Worm (Caenorhabditis elegans) whole organism, young adult: ENCODE results near the gene kat-1.

Source experiments
- B0035.1 ChIP-seq: sonication (generic microtip); optimal IDR thresholded peaks from 2 replicates; lab custom pipeline; 2016; ENCODE audit warnings: missing genetic modification characterization, mild to moderate bottlenecking, missing compliant biosample characterization, missing genotype, missing genetic modification reagents
- D2030.7 ChIP-seq: fragments of 200-800 bp; sonication (Bioruptor generic); IDR thresholded peaks from 2 replicates; pipeline ENCODE4 v1.3.6; 2022; ENCODE audit warnings: missing genetic modification reagents, missing genetic modification characterization, missing compliant biosample characterization
- F22D6.2 ChIP-seq: sonication (generic microtip); optimal IDR thresholded peaks from 2 replicates; lab custom pipeline; 2016; ENCODE audit warnings: mild to moderate bottlenecking, missing genetic modification characterization, missing compliant biosample characterization
- F52B5.7 ChIP-seq: sonication (generic microtip); optimal IDR thresholded peaks from 2 replicates; lab custom pipeline; 2016; ENCODE audit warnings: mild to moderate bottlenecking, missing genetic modification characterization, missing compliant biosample characterization
- Y53F4B.3 ChIP-seq: fragments of 200-800 bp; sonication (Bioruptor generic); IDR thresholded peaks from 2 replicates; pipeline ENCODE4 v1.3.6; 2022; ENCODE audit warnings: missing genetic modification reagents, missing genetic modification characterization, missing compliant biosample characterization
- Y53G8AR.9 ChIP-seq: fragments of 200-800 bp; sonication (Bioruptor generic); conservative IDR thresholded peaks from 2 replicates; pipeline ENCODE4 v1.3.6; 2022; ENCODE audit warnings: missing genetic modification reagents, missing genetic modification characterization, missing compliant biosample characterization
- Y56A3A.18 ChIP-seq: fragments of 200-800 bp; sonication (Bioruptor generic); IDR thresholded peaks from 2 replicates; pipeline ENCODE4 v1.3.6; 2022; ENCODE audit warnings: missing genetic modification reagents, missing genetic modification characterization, missing compliant biosample characterization
- Y67H2A.10 ChIP-seq: fragments of 200-800 bp; sonication (Bioruptor generic); conservative IDR thresholded peaks from 2 replicates; pipeline ENCODE4 v1.3.6; 2022; ENCODE audit warnings: missing genetic modification reagents, missing genetic modification characterization, missing compliant biosample characterization
- akir-1 ChIP-seq: fragments of 200-800 bp; sonication (Bioruptor generic); optimal IDR thresholded peaks from 2 replicates; lab custom pipeline; 2018; ENCODE audit warnings: mild to moderate bottlenecking, missing genetic modification characterization, moderate library complexity, missing compliant biosample characterization
- ama-1 ChIP-seq, 3 experiments: fragments of 150-350 bp in 1 of 3; sonication (generic microtip) in 2 of 3; optimal IDR thresholded peaks; 2 replicates each; lab custom pipeline; 2014 to 2018; ENCODE audit warnings: missing biosample characterization in 2 of 3, missing genetic modification characterization in 2 of 3, missing genetic modification reagents in 2 of 3
- atf-7 ChIP-seq: sonication (generic microtip); optimal IDR thresholded peaks from 2 replicates; lab custom pipeline; 2017; ENCODE audit warnings: mild to moderate bottlenecking, missing genetic modification characterization, missing compliant biosample characterization
- bed-1 ChIP-seq: fragments of 200-800 bp; sonication (Bioruptor generic); IDR thresholded peaks from 2 replicates; pipeline ENCODE4 v1.3.6; 2022; ENCODE audit warnings: missing genetic modification reagents, missing genetic modification characterization, missing compliant biosample characterization
- bed-2 ChIP-seq: fragments of 200-800 bp; sonication (Bioruptor generic); IDR thresholded peaks from 2 replicates; pipeline ENCODE4 v1.3.6; 2022; ENCODE audit warnings: missing genetic modification reagents, missing genetic modification characterization, missing compliant biosample characterization
- ceh-100 ChIP-seq: fragments of 200-800 bp; sonication (Bioruptor generic); IDR thresholded peaks from 2 replicates; pipeline ENCODE4 v1.3.6; 2022; ENCODE audit warnings: missing genetic modification reagents, missing genetic modification characterization, missing compliant biosample characterization
- ceh-27 ChIP-seq: fragments of 200-800 bp; sonication (Bioruptor generic); optimal IDR thresholded peaks from 2 replicates; lab custom pipeline; 2018; ENCODE audit warnings: mild to moderate bottlenecking, missing genetic modification characterization, moderate library complexity, missing compliant biosample characterization
- dox-1 ChIP-seq: fragments of 200-800 bp; sonication (Bioruptor generic); IDR thresholded peaks from 2 replicates; pipeline ENCODE4 v1.3.6; 2022; ENCODE audit warnings: missing genetic modification reagents, missing genetic modification characterization, missing compliant biosample characterization
- dpff-1 ChIP-seq: sonication (generic microtip); optimal IDR thresholded peaks from 2 replicates; lab custom pipeline; 2017; ENCODE audit warnings: mild to moderate bottlenecking, missing genetic modification characterization, missing compliant biosample characterization
- efl-1 ChIP-seq: fragments of 150-350 bp; optimal IDR thresholded peaks from 2 replicates; lab custom pipeline; 2014; ENCODE audit warnings: missing biosample characterization, missing genetic modification reagents, missing genetic modification characterization
- egl-18 ChIP-seq: fragments of 200-800 bp; sonication (Bioruptor generic); IDR thresholded peaks from 2 replicates; pipeline ENCODE4 v1.3.6; 2022; ENCODE audit warnings: missing genetic modification reagents, missing genetic modification characterization, missing compliant biosample characterization
- ets-4 ChIP-seq: fragments of 200-800 bp; sonication (Bioruptor generic); optimal IDR thresholded peaks from 2 replicates; lab custom pipeline; 2018; ENCODE audit warnings: mild to moderate bottlenecking, missing genetic modification characterization, missing compliant biosample characterization
- hlh-12 ChIP-seq: sonication (generic microtip); optimal IDR thresholded peaks from 2 replicates; lab custom pipeline; 2016; ENCODE audit warnings: missing genetic modification characterization, missing compliant biosample characterization
- hmg-1.2 ChIP-seq: fragments of 200-800 bp; sonication (Bioruptor generic); IDR thresholded peaks from 2 replicates; pipeline ENCODE4 v1.3.6; 2022; ENCODE audit warnings: missing genetic modification reagents, missing genetic modification characterization, missing compliant biosample characterization
- let-526 ChIP-seq: fragments of 200-800 bp; sonication (Bioruptor generic); IDR thresholded peaks from 2 replicates; pipeline ENCODE4 v1.3.6; 2022; ENCODE audit warnings: missing genetic modification reagents, missing genetic modification characterization, missing compliant biosample characterization
- let-607 ChIP-seq, 2 experiments: fragments of 200-800 bp in 1 of 2; sonication (Bioruptor generic) in 1 of 2; sonication (generic microtip) in 1 of 2; optimal IDR thresholded peaks; 2 replicates each; lab custom pipeline; 2016 to 2018; ENCODE audit warnings: mild to moderate bottlenecking in 2 of 2, missing compliant biosample characterization in 2 of 2, missing genetic modification characterization in 2 of 2, moderate library complexity in 2 of 2, missing genotype in 1 of 2
- lsl-1 ChIP-seq: fragments of 200-800 bp; sonication (Bioruptor generic); optimal IDR thresholded peaks from 2 replicates; lab custom pipeline; 2018; ENCODE audit warnings: mild to moderate bottlenecking, missing genetic modification characterization, moderate library complexity, missing compliant biosample characterization
- madf-8 ChIP-seq: fragments of 200-800 bp; sonication (Bioruptor generic); conservative IDR thresholded peaks from 2 replicates; pipeline ENCODE4 v1.3.6; 2022; ENCODE audit warnings: missing genetic modification reagents, missing genetic modification characterization, missing compliant biosample characterization
- mxl-1 ChIP-seq: sonication (generic microtip); optimal IDR thresholded peaks from 2 replicates; lab custom pipeline; 2016; ENCODE audit warnings: missing genetic modification characterization, missing compliant biosample characterization
- nhr-80 ChIP-seq: sonication (generic microtip); optimal IDR thresholded peaks from 2 replicates; lab custom pipeline; 2016; ENCODE audit warnings: missing genetic modification characterization, missing compliant biosample characterization
- pbrm-1 ChIP-seq: fragments of 200-800 bp; sonication (Bioruptor generic); IDR thresholded peaks from 2 replicates; pipeline ENCODE4 v1.3.6; 2022; ENCODE audit warnings: missing genetic modification reagents, missing genetic modification characterization, missing compliant biosample characterization
- sdz-38 ChIP-seq: sonication (generic microtip); optimal IDR thresholded peaks from 2 replicates; lab custom pipeline; 2016; ENCODE audit warnings: missing genotype, missing genetic modification characterization, missing compliant biosample characterization
- sea-2 ChIP-seq: fragments of 200-800 bp; sonication (Bioruptor generic); IDR thresholded peaks from 2 replicates; pipeline ENCODE4 v1.3.6; 2022; ENCODE audit warnings: missing genetic modification characterization, missing compliant biosample characterization
- snpc-1.3 ChIP-seq: sonication (generic microtip); optimal IDR thresholded peaks from 2 replicates; lab custom pipeline; 2017; ENCODE audit warnings: missing genetic modification characterization, mild to moderate bottlenecking, missing compliant biosample characterization, antibody characterized with exemption, moderate library complexity, missing genotype, missing genetic modification reagents; ENCODE audit not compliant: insufficient read depth
- snpc-3.4 ChIP-seq: sonication (generic microtip); optimal IDR thresholded peaks from 2 replicates; lab custom pipeline; 2017; ENCODE audit warnings: missing genetic modification characterization, mild to moderate bottlenecking, missing compliant biosample characterization, antibody characterized with exemption, moderate library complexity, missing genotype, missing genetic modification reagents
- tbp1 ChIP-seq: fragments of 200-800 bp; sonication (Bioruptor generic); optimal IDR thresholded peaks from 2 replicates; lab custom pipeline; 2018; ENCODE audit warnings: mild to moderate bottlenecking, missing genetic modification characterization, missing compliant biosample characterization
- unc-130 ChIP-seq: sonication (generic microtip); optimal IDR thresholded peaks from 2 replicates; lab custom pipeline; 2016; ENCODE audit warnings: missing genetic modification reagents, missing genetic modification characterization, missing compliant biosample characterization
- unc-62 ChIP-seq: fragments of 150-350 bp; optimal IDR thresholded peaks from 2 replicates; lab custom pipeline; 2014; ENCODE audit warnings: missing biosample characterization, missing genetic modification reagents, missing genetic modification characterization
- xnd-1 ChIP-seq: sonication (generic microtip); optimal IDR thresholded peaks from 2 replicates; lab custom pipeline; 2016; ENCODE audit warnings: missing genotype, missing genetic modification reagents, missing genetic modification characterization, missing compliant biosample characterization
- ztf-18 ChIP-seq: sonication (generic microtip); optimal IDR thresholded peaks from 2 replicates; lab custom pipeline; 2016; ENCODE audit warnings: missing genotype, mild to moderate bottlenecking, missing genetic modification characterization, missing compliant biosample characterization
- ztf-28 ChIP-seq: fragments of 200-800 bp; sonication (Bioruptor generic); IDR thresholded peaks from 2 replicates; pipeline ENCODE4 v1.3.6; 2022; ENCODE audit warnings: missing genetic modification reagents, missing genetic modification characterization, missing compliant biosample characterization

Gene kat-1

ce11 chrII:7024897-7025852 lies 48.4 kb upstream of the kat-1 start, which contains the start of gene znf-598 (continued):
- TF ChIP-seq unc-62 (GFP tag; lab: Kevin White, UChicago) (no peak), Y67H2A.10 (GFP tag; lab: Robert Waterston, UW) (no peak)

- no peak for TF ChIP-seq sea-2 (GFP tag; lab: Robert Waterston, UW)
- no peak for TF ChIP-seq Y67H2A.10 (GFP tag; lab: Robert Waterston, UW)
- TF ChIP-seq Y53F4B.3 (GFP tag; lab: Robert Waterston, UW): no peak
- TF ChIP-seq hlh-12 (tag; lab: Kevin White, UChicago): no peak
- no peak for TF ChIP-seq ceh-27
- no peak for TF ChIP-seq ztf-28
- no peak for TF ChIP-seq bed-1 (GFP tag; lab: Robert Waterston, UW)
- no peak for TF ChIP-seq atf-7
- TF ChIP-seq ztf-18 (tag; lab: Kevin White, UChicago): no peak
- TF ChIP-seq madf-8 (GFP tag; lab: Robert Waterston, UW): no peak
- TF ChIP-seq mxl-1 (tag; lab: Kevin White, UChicago): no peak
- TF ChIP-seq egl-18 (GFP tag; lab: Robert Waterston, UW): no peak
- TF ChIP-seq B0035.1 (tag; lab: Kevin White, UChicago): no peak
Measured at ce11 chrII:7029524-7029923, 44.1 kb upstream of the kat-1 start.

- TF ChIP-seq F52B5.7 (tag; lab: Kevin White, UChicago) (no peak), bed-2 (GFP tag; lab: Robert Waterston, UW) (no peak), nhr-80 (tag; lab: Kevin White, UChicago) (peak; percentile 84), let-607 (tag; optimal IDR thresholded peaks at IDR 0.05; lab: Kevin White, UChicago) (peak in 1 of 2 experiments; percentile 20)
Measured at ce11 chrII:7031137-7031697, 42.4 kb upstream of the kat-1 start.

- TF ChIP-seq hmg-1.2 (GFP tag; lab: Robert Waterston, UW): peak; percentile 43; the same call in 1 of the 2 replicates
- no peak for TF ChIP-seq akir-1
- no peak for TF ChIP-seq ama-1 (optimal IDR thresholded peaks at IDR 0.05; lab: Kevin White, UChicago)
- no peak for TF ChIP-seq ama-1 (GFP tag; optimal IDR thresholded peaks at IDR 0.05; lab: Kevin White, UChicago)
- peak; percentile 74 for TF ChIP-seq snpc-3.4
- no peak for TF ChIP-seq dpff-1 (tag; lab: Kevin White, UChicago)
- TF ChIP-seq efl-1 (GFP tag; lab: Kevin White, UChicago): peak; percentile 91
- peak; percentile 69 for TF ChIP-seq dox-1 (GFP tag; lab: Robert Waterston, UW)
- no peak for TF ChIP-seq Y56A3A.18 (GFP tag; lab: Robert Waterston, UW)
- TF ChIP-seq tbp1 (GFP tag; lab: Kevin White, UChicago): peak; percentile 18
- no peak for TF ChIP-seq let-526 (GFP tag; lab: Robert Waterston, UW)
- 0 out of 2 replicates have a peak, but pooled peaks have one; percentile 31 for TF ChIP-seq ceh-100
- peak; percentile 30 for TF ChIP-seq unc-130 (GFP tag; lab: Kevin White, UChicago)
- peak; percentile 8 for TF ChIP-seq snpc-1.3 (tag; lab: Kevin White, UChicago)
- no peak for TF ChIP-seq F22D6.2 (tag; lab: Kevin White, UChicago)
- no peak for TF ChIP-seq sdz-38 (tag; lab: Kevin White, UChicago)
- peak; percentile 90 for TF ChIP-seq madf-8 (GFP tag; lab: Robert Waterston, UW)
- peak; percentile 84 for TF ChIP-seq D2030.7
- TF ChIP-seq ets-4 (GFP tag; lab: Kevin White, UChicago): no peak
- peak; percentile 78 for TF ChIP-seq xnd-1 (tag; lab: Kevin White, UChicago)
- peak; percentile 85 for TF ChIP-seq lsl-1
- 0 out of 2 replicates have a peak, but pooled peaks have one; percentile 16 for TF ChIP-seq pbrm-1
- TF ChIP-seq Y53G8AR.9: no peak
- no peak for TF ChIP-seq ceh-27
Measured at ce11 chrII:7037659-7038342, 35.8 kb upstream of the kat-1 start, which contains the start of gene cin-4. cin-4 (plus strand) TSS chrII:7038292.
